Worm (Caenorhabditis elegans): Measurements from ENCODE around the gene ptd-2.
A peak's percentile ranks its signal among the peaks of the same experiment; 100 is the strongest.

- TF ChIP-seq ceh-31 (tag; optimal IDR thresholded peaks at IDR 0.05) (peak; percentile 17), syd-9 (tag; optimal IDR thresholded peaks at IDR 0.05) (no peak), pag-3 (tag; optimal IDR thresholded peaks at IDR 0.05; ENCODE audit: borderline replicate concordance) (no peak), pha-4 (tag; optimal IDR thresholded peaks at IDR 0.05) (no peak), ahr-1 (tag; optimal IDR thresholded peaks at IDR 0.05) (no peak), unc-55 (GFP tag; optimal IDR thresholded peaks at IDR 0.05) (no peak), ceh-14 (tag; optimal IDR thresholded peaks at IDR 0.05) (peak; percentile 34)
Measured at ce11 chrV:9293359-9293758, 43.3 kb downstream of the ptd-2 start.
